Fruit fly (Drosophila melanogaster): ENCODE measurements around the gene CG31643.

The CG31643 gene

DNA sequence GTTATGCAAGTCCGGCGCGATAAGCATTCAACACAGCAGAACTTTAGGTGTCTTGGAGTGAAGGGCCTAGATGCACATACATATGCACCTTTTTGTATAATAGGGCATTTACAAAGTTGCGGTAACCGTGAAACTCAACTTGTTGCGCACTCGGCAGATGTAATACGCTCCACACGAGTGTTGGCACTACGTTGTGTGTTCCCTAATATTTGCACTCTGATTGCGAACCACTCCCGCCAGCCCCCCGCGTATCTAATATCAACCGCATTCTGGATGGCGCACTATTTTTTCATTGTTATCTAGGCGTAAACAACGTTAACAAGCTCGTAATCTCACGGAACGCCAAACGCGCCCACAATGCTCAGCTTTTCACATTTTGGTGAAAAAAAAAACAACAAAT is 42.4 kb downstream of the CG31643 start:
- TF ChIP-seq Crg-1 (GFP tag; optimal IDR thresholded peaks at IDR 0.05) (peak; percentile 52), toe (GFP tag; optimal IDR thresholded peaks at IDR 0.05) (peak; percentile 70), CG7101 (tag; optimal IDR thresholded peaks at IDR 0.05) (peak; percentile 62), Clk (GFP tag; optimal IDR thresholded peaks at IDR 0.05) (peak; percentile 74), CG12768 (GFP tag; optimal IDR thresholded peaks at IDR 0.05) (peak; percentile 87), CG1620 (GFP tag; optimal IDR thresholded peaks at IDR 0.05) (peak; percentile 56), CG5204 (GFP tag; optimal IDR thresholded peaks at IDR 0.05) (peak; percentile 8), ovo (GFP tag; optimal IDR thresholded peaks at IDR 0.05) (peak; percentile 69), CG14711 (tag; optimal IDR thresholded peaks at IDR 0.05) (peak; percentile 8), cnc (optimal IDR thresholded peaks at IDR 0.05) (no peak), cic (GFP tag; optimal IDR thresholded peaks at IDR 0.05) (peak; percentile 97), CG7045 (GFP tag; optimal IDR thresholded peaks at IDR 0.05) (peak; percentile 74), CG11617 (GFP tag; optimal IDR thresholded peaks at IDR 0.05) (peak; percentile 22), Mnt (GFP tag; optimal IDR thresholded peaks at IDR 0.05) (peak; percentile 67), Hr96 (GFP tag; optimal IDR thresholded peaks at IDR 0.05) (peak; percentile 63), kay (GFP tag; ENCODE audit: borderline replicate concordance) (peak; percentile 85), CG33017 (tag; optimal IDR thresholded peaks at IDR 0.05) (peak; percentile 39), bab1 (GFP tag; optimal IDR thresholded peaks at IDR 0.05) (no peak), pad (GFP tag; optimal IDR thresholded peaks at IDR 0.05) (peak; percentile 46), tj (GFP tag; optimal IDR thresholded peaks at IDR 0.05) (peak; percentile 21)

DNA sequence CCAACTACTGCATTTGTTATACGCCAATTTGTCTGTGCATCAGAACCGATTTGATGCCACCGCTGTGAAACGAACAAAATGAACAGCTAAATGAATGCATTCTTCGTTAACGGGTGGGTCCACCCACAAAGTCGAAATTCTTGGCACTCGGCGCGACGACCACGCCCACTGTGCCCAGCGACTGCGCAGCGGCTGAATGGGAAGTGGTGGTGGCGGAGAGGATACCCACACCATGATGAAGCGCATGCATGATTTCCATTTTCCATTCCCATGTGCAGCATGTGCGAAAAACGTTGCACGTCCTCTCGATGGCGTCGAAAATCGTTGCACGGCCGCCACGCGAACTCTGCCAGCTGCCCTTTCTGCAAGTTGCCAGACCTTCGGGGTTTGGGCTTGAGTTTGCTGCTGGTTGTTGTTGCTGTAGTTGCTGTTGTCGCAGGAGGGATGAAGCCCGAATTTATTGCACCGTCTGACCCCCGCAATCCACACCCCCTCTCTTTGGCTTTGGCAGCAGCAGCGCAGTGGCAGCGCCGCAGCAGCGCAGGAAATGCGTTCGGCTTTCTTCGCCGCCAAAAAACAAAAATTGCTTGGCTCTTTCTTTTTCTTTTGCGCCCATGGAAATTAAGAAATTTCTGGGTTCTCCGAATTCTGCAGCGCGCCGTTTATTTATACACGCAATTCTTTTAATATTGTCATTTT is 43.4 kb downstream of the CG31643 start:
- TF ChIP-seq kay (GFP tag; ENCODE audit: borderline replicate concordance) (peak; percentile 81), pad (GFP tag; optimal IDR thresholded peaks at IDR 0.05) (peak; percentile 37), CG33017 (tag; optimal IDR thresholded peaks at IDR 0.05) (no peak), Clk (GFP tag; optimal IDR thresholded peaks at IDR 0.05) (peak; percentile 22), cic (GFP tag; optimal IDR thresholded peaks at IDR 0.05) (peak; percentile 89), CG12768 (GFP tag; optimal IDR thresholded peaks at IDR 0.05) (peak; percentile 67), CG5204 (GFP tag; optimal IDR thresholded peaks at IDR 0.05) (no peak), CG11617 (GFP tag; optimal IDR thresholded peaks at IDR 0.05) (peak; percentile 11), ovo (GFP tag; optimal IDR thresholded peaks at IDR 0.05) (no peak), CG1620 (GFP tag; optimal IDR thresholded peaks at IDR 0.05) (peak; percentile 17), tj (GFP tag; optimal IDR thresholded peaks at IDR 0.05) (peak; percentile 70), CG14711 (tag; optimal IDR thresholded peaks at IDR 0.05) (no peak), toe (GFP tag; optimal IDR thresholded peaks at IDR 0.05) (peak; percentile 29), bab1 (GFP tag; optimal IDR thresholded peaks at IDR 0.05) (no peak), Hr96 (GFP tag; optimal IDR thresholded peaks at IDR 0.05) (peak; percentile 34), CG7101 (tag; optimal IDR thresholded peaks at IDR 0.05) (peak; percentile 42), Mnt (GFP tag; optimal IDR thresholded peaks at IDR 0.05) (peak; percentile 54)

DNA sequence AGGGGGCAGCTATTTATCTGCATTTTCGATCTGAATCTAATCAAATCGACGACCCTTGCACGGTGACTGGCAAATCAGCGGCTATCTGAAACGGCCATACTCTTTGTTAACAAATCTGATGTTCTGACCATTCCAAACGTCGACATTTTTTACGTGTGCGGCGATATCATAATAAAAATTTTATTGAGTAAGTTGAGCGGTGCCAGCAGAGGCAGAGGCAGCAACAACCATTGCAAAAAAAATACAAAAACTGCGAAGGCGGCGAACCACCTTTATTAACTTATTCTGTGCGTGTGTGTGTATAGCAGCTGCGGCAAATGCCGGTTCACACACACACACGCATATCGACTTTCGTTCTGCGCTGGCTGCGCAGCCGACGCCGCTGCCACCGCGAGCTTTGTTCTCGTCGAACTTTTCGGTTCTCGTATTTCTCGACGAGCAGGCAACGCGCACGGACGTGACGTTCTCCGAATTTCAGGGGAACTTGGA is 44.3 kb downstream of the CG31643 start, which contains the start of gene Kr-h1:
Gene Kr-h1, plus strand, starts transcription at position 447 of the 489 bp plus-strand sequence.
- TF ChIP-seq CG11617 (GFP tag; optimal IDR thresholded peaks at IDR 0.05) (no peak), CG14711 (tag; optimal IDR thresholded peaks at IDR 0.05) (peak; percentile 21), kay (GFP tag; ENCODE audit: borderline replicate concordance) (no peak), CG1620 (GFP tag; optimal IDR thresholded peaks at IDR 0.05) (no peak), CG33017 (tag; optimal IDR thresholded peaks at IDR 0.05) (peak; percentile 50), Clk (GFP tag; optimal IDR thresholded peaks at IDR 0.05) (no peak), CG7101 (tag; optimal IDR thresholded peaks at IDR 0.05) (peak; percentile 5), Mnt (GFP tag; optimal IDR thresholded peaks at IDR 0.05) (peak; percentile 6), CG12768 (GFP tag; optimal IDR thresholded peaks at IDR 0.05) (peak; percentile 67), cnc (optimal IDR thresholded peaks at IDR 0.05) (peak; percentile 64 to 95), Crg-1 (GFP tag; optimal IDR thresholded peaks at IDR 0.05) (no peak), toe (GFP tag; optimal IDR thresholded peaks at IDR 0.05) (no peak), pad (GFP tag; optimal IDR thresholded peaks at IDR 0.05) (no peak), tj (GFP tag; optimal IDR thresholded peaks at IDR 0.05) (peak; percentile 78), CG7045 (GFP tag; optimal IDR thresholded peaks at IDR 0.05) (no peak), cic (GFP tag; optimal IDR thresholded peaks at IDR 0.05) (peak; percentile 90), Hr96 (GFP tag; optimal IDR thresholded peaks at IDR 0.05) (no peak), ovo (GFP tag; optimal IDR thresholded peaks at IDR 0.05) (no peak), CG5204 (GFP tag; optimal IDR thresholded peaks at IDR 0.05) (no peak), bab1 (GFP tag; optimal IDR thresholded peaks at IDR 0.05) (no peak)

DNA sequence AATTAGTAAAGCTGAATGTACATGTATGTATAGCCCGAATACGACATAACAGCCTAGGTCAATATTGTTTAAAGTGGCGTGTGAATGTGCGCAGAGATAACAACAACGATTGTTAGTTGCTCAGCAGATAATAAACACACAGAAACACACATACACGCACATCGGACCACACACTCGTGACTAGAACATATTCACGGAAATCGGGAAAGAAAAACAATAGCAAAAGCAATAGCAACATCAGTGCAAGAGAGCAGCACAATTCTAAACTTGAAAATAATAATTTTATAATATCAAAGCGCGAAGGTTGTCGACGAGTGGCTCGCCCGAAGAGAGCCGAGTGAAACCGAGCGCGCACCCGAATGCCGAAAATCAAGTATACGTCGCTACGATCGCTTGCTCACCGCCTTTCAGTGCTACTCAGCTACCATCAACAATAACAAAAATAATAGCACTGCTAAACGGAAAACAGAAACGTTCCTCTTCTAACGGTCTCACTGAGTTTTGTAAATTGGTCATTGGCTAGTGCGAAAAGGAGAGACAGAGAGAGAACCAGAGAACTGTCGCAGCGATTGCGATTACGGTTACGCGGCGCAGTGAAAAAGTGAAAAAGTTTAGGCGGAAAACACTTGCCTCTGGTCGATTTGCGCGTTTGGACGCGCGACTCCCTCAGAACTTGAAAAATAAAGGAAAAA is 45.2 kb downstream of the CG31643 start:
- TF ChIP-seq CG11617 (GFP tag; optimal IDR thresholded peaks at IDR 0.05) (peak; percentile 4), CG1620 (GFP tag; optimal IDR thresholded peaks at IDR 0.05) (no peak), Mnt (GFP tag; optimal IDR thresholded peaks at IDR 0.05) (peak; percentile 69), CG7101 (tag; optimal IDR thresholded peaks at IDR 0.05) (peak; percentile 18), cic (GFP tag; optimal IDR thresholded peaks at IDR 0.05) (peak; percentile 96), CG33017 (tag; optimal IDR thresholded peaks at IDR 0.05) (peak; percentile 74), Clk (GFP tag; optimal IDR thresholded peaks at IDR 0.05) (no peak), CG5204 (GFP tag; optimal IDR thresholded peaks at IDR 0.05) (no peak), CG7045 (GFP tag; optimal IDR thresholded peaks at IDR 0.05) (peak; percentile 8), cnc (optimal IDR thresholded peaks at IDR 0.05) (peak in 1 of 2 experiments; percentile 2), kay (GFP tag; ENCODE audit: borderline replicate concordance) (peak; percentile 99), tj (GFP tag; optimal IDR thresholded peaks at IDR 0.05) (peak; percentile 65), CG12768 (GFP tag; optimal IDR thresholded peaks at IDR 0.05) (peak; percentile 90), ovo (GFP tag; optimal IDR thresholded peaks at IDR 0.05) (peak; percentile 97), Hr96 (GFP tag; optimal IDR thresholded peaks at IDR 0.05) (peak; percentile 44)

DNA sequence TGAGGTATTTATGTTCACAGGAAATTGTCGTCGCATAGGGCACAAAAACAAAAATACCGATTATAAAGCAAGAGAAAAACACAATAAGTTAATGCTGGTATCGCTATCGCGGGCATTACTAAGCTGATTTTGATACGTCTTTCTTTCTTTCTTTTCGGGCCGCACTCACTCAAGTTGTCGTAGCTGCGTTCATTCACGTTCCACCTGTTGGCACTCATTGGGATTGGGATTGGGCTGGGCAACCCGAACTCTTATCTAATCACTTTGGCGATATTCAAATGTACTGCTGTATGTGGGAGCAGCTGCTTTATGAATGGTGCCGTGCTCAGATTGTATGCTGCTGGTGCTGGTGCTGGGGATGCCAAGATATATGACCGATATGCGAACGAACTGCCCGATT is 46.8 kb downstream of the CG31643 start:
- peak; percentile 9 for TF ChIP-seq cic (GFP tag; optimal IDR thresholded peaks at IDR 0.05)
- no peak for TF ChIP-seq kay (GFP tag; ENCODE audit: borderline replicate concordance)
- TF ChIP-seq cnc (optimal IDR thresholded peaks at IDR 0.05) = peak in 1 of 2 experiments; percentile 55

Measured in whole organism, adult.